Fruit fly (Drosophila melanogaster) whole organism, wandering third instar larva: ENCODE measurements around the gene CG12768.

Experiments
- Abd-B ChIP-seq: fragments of >200 bp; optimal IDR thresholded peaks from 2 replicates; lab custom pipeline; 2017; ENCODE audit warnings: missing biosample characterization, missing genetic modification characterization
- CG32264 ChIP-seq: fragments of 200-800 bp; sonication (Bioruptor generic); optimal IDR thresholded peaks from 2 replicates; lab custom pipeline; 2016; ENCODE audit warnings: missing biosample characterization, missing genetic modification characterization
- CG9705 ChIP-seq: fragments of 200-800 bp; sonication (Bioruptor generic); optimal IDR thresholded peaks from 2 replicates; lab custom pipeline; 2018; ENCODE audit warnings: missing biosample characterization, mild to moderate bottlenecking, missing genetic modification characterization
- CrebA ChIP-seq: fragments of 200-800 bp; sonication (Bioruptor generic); optimal IDR thresholded peaks from 2 replicates; lab custom pipeline; 2016; ENCODE audit warnings: missing biosample characterization, mild to moderate bottlenecking, missing genetic modification characterization, borderline replicate concordance
- Dfd ChIP-seq: fragments of >200 bp; optimal IDR thresholded peaks from 2 replicates; lab custom pipeline; 2017; ENCODE audit warnings: missing biosample characterization, missing genetic modification characterization
- HLH106 ChIP-seq: fragments of 200-800 bp; optimal IDR thresholded peaks from 3 replicates; lab custom pipeline; 2019; ENCODE audit warnings: missing biosample characterization, mild to moderate bottlenecking, missing genetic modification characterization, moderate library complexity
- Hnf4 ChIP-seq: fragments of 200-800 bp; sonication (Bioruptor generic); optimal IDR thresholded peaks from 2 replicates; lab custom pipeline; 2016; ENCODE audit warnings: missing biosample characterization, mild to moderate bottlenecking, missing genetic modification characterization
- Hr78 ChIP-seq: fragments of >200 bp; optimal IDR thresholded peaks from 2 replicates; lab custom pipeline; 2017; ENCODE audit warnings: missing biosample characterization, missing genetic modification characterization
- Hr83 ChIP-seq: fragments of 200-300 bp; sonication (Bioruptor generic); optimal IDR thresholded peaks from 2 replicates; lab custom pipeline; 2016; ENCODE audit warnings: missing biosample characterization, mild to moderate bottlenecking, missing genetic modification characterization, moderate library complexity; ENCODE audit not compliant: poor library complexity, severe bottlenecking
- Jra ChIP-seq: sonication (Bioruptor generic); optimal IDR thresholded peaks from 2 replicates; lab custom pipeline; 2016; ENCODE audit warnings: missing biosample characterization, missing genetic modification characterization
- Mio ChIP-seq: sonication (Bioruptor generic); optimal IDR thresholded peaks from 2 replicates; lab custom pipeline; 2016; ENCODE audit warnings: missing biosample characterization, missing genetic modification characterization
- Myc ChIP-seq: fragments of >200 bp; optimal IDR thresholded peaks from 2 replicates; lab custom pipeline; 2017
- N ChIP-seq: fragments of >200 bp; optimal IDR thresholded peaks from 2 replicates; lab custom pipeline; 2018; ENCODE audit warnings: missing biosample characterization, missing external identifiers, missing genetic modification characterization
- OdsH ChIP-seq: fragments of 200-800 bp; sonication (Bioruptor generic); optimal IDR thresholded peaks from 2 replicates; lab custom pipeline; 2016; ENCODE audit warnings: missing biosample characterization, mild to moderate bottlenecking, missing genetic modification characterization
- Rel ChIP-seq, 2 experiments: fragments of 200-800 bp; sonication (Bioruptor generic) in 1 of 2; optimal IDR thresholded peaks; 2 replicates in 1 of 2; 3 replicates in 1 of 2; lab custom pipeline; 2016 to 2019; ENCODE audit warnings: mild to moderate bottlenecking in 2 of 2, missing biosample characterization in 2 of 2, missing genetic modification characterization in 2 of 2, moderate library complexity in 1 of 2
- Sp1 ChIP-seq: fragments of 200-800 bp; sonication (Bioruptor generic); optimal IDR thresholded peaks from 3 replicates; lab custom pipeline; 2019; ENCODE audit warnings: missing biosample characterization, mild to moderate bottlenecking, missing genetic modification characterization, moderate library complexity
- Vsx2 ChIP-seq: fragments of 200-300, 225-300 bp; sonication (Bioruptor generic); optimal IDR thresholded peaks from 2 replicates; lab custom pipeline; 2018; ENCODE audit warnings: missing biosample characterization, missing genetic modification characterization; ENCODE audit not compliant: partially characterized antibody
- br ChIP-seq: fragments of 200-800 bp; sonication (Bioruptor generic); optimal IDR thresholded peaks from 2 replicates; lab custom pipeline; 2016; ENCODE audit warnings: missing biosample characterization, missing genetic modification characterization
- brk ChIP-seq: fragments of 200-800 bp; sonication (Bioruptor generic); optimal IDR thresholded peaks from 2 replicates; lab custom pipeline; 2016; ENCODE audit warnings: missing biosample characterization, mild to moderate bottlenecking, missing genetic modification characterization
- dl ChIP-seq, 2 experiments: fragments of 175-275, 200-275 bp in 1 of 2; fragments of 200-275 bp in 1 of 2; sonication (Bioruptor generic); optimal IDR thresholded peaks; lab custom pipeline; 2018; ENCODE audit warnings: mild to moderate bottlenecking in 2 of 2, missing biosample characterization in 2 of 2, missing genetic modification characterization in 2 of 2, moderate library complexity in 2 of 2; ENCODE audit not compliant: partially characterized antibody in 2 of 2, insufficient read depth in 1 of 2
- dmrt93B ChIP-seq: fragments of 200-800 bp; sonication (Bioruptor generic); optimal IDR thresholded peaks from 2 replicates; lab custom pipeline; 2018; ENCODE audit warnings: missing biosample characterization, mild to moderate bottlenecking, missing genetic modification characterization
- dsf ChIP-seq: sonication (Bioruptor generic); optimal IDR thresholded peaks from 2 replicates; lab custom pipeline; 2016; ENCODE audit warnings: missing biosample characterization, missing genetic modification characterization, borderline replicate concordance
- ey ChIP-seq: fragments of 200-800 bp; sonication (Bioruptor generic); optimal IDR thresholded peaks from 2 replicates; lab custom pipeline; 2016; ENCODE audit warnings: missing biosample characterization, missing genetic modification characterization
- fru ChIP-seq: fragments of 200-800 bp; sonication (Bioruptor generic); optimal IDR thresholded peaks from 3 replicates; lab custom pipeline; 2016; ENCODE audit warnings: missing biosample characterization, mild to moderate bottlenecking, missing genetic modification characterization
- h ChIP-seq: fragments of 200-800 bp; sonication (Bioruptor generic); optimal IDR thresholded peaks from 3 replicates; lab custom pipeline; 2016; ENCODE audit warnings: missing biosample characterization, mild to moderate bottlenecking, missing genetic modification characterization
- jim ChIP-seq: fragments of 175-275, 200-325 bp; sonication (Bioruptor generic); optimal IDR thresholded peaks from 2 replicates; lab custom pipeline; 2016; ENCODE audit warnings: missing biosample characterization, mild to moderate bottlenecking, missing genetic modification characterization
- lola ChIP-seq: fragments of >200 bp; optimal IDR thresholded peaks from 2 replicates; lab custom pipeline; 2017; ENCODE audit warnings: missing biosample characterization, missing genetic modification characterization
- psq ChIP-seq: fragments of 200-800 bp; sonication (Bioruptor generic); optimal IDR thresholded peaks from 3 replicates; lab custom pipeline; 2017; ENCODE audit warnings: missing biosample characterization, mild to moderate bottlenecking, missing genetic modification characterization, moderate library complexity
- rgr ChIP-seq: fragments of 200-800 bp; sonication (Bioruptor generic); optimal IDR thresholded peaks from 3 replicates; lab custom pipeline; 2016; ENCODE audit warnings: missing biosample characterization, mild to moderate bottlenecking, missing genetic modification characterization
- sage ChIP-seq: fragments of 200-800 bp; sonication (Bioruptor generic); optimal IDR thresholded peaks from 2 replicates; lab custom pipeline; 2016; ENCODE audit warnings: missing biosample characterization, mild to moderate bottlenecking, missing genetic modification characterization
- sv ChIP-seq: fragments of 200-800 bp; sonication (Bioruptor generic); optimal IDR thresholded peaks from 3 replicates; lab custom pipeline; 2016; ENCODE audit warnings: missing biosample characterization, missing genetic modification characterization
- tai ChIP-seq: sonication (Bioruptor generic); optimal IDR thresholded peaks from 2 replicates; lab custom pipeline; 2016; ENCODE audit warnings: missing biosample characterization, missing genetic modification characterization
- usp ChIP-seq: fragments of >200 bp; optimal IDR thresholded peaks from 2 replicates; lab custom pipeline; 2017; ENCODE audit warnings: missing biosample characterization, missing genetic modification characterization
- woc ChIP-seq: sonication (Bioruptor generic); optimal IDR thresholded peaks from 2 replicates; lab custom pipeline; 2016; ENCODE audit warnings: missing biosample characterization, mild to moderate bottlenecking, missing genetic modification characterization

The CG12768 gene

DNA sequence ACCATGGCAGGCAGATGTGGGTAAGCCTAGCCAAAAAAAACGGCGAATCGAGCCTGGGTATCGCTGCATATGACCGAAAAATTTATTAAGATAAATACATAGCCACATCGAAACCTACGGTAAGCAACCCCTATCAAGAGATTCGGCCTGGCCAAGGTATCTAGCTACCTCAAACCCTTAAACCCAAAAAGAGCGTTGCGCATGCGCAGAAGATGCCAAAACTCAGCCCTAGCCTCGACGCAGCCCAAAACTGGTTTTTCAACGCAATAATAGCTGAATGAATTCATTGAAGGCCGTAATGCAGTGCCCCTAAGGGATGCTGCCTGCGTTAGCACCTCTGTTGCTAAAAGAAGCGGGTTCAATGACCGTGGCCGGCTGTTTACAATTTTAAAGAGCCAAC lies 42.4 kb downstream of the CG12768 start:
- TF ChIP-seq rgr (GFP tag; lab: Kevin White, UChicago) (no peak), Vsx2 (GFP tag; lab: Kevin White, UChicago) (no peak), jim (no peak), Hr83 (GFP tag; lab: Kevin White, UChicago) (no peak), CG9705 (GFP tag; lab: Kevin White, UChicago) (no peak), dl (GFP tag; optimal IDR thresholded peaks at IDR 0.05; lab: Kevin White, UChicago; ENCODE audit: insufficient read depth in 1 of 2, partially characterized antibody in 2 of 2) (no peak), ey (GFP tag; lab: Kevin White, UChicago) (no peak), Rel (GFP tag; optimal IDR thresholded peaks at IDR 0.05; lab: Kevin White, UChicago) (no peak), Rel (tag; optimal IDR thresholded peaks at IDR 0.05; lab: Kevin White, UChicago) (no peak), brk (no peak), Myc (lab: Kevin White, UChicago) (no peak), CrebA (no peak), br (GFP tag; lab: Kevin White, UChicago) (no peak), Hr78 (no peak), Dfd (GFP tag; lab: Kevin White, UChicago) (no peak), h (GFP tag; lab: Kevin White, UChicago) (no peak), Jra (GFP tag; lab: Kevin White, UChicago) (no peak), N (no peak), Sp1 (no peak), HLH106 (tag; lab: Kevin White, UChicago) (no peak)

DNA sequence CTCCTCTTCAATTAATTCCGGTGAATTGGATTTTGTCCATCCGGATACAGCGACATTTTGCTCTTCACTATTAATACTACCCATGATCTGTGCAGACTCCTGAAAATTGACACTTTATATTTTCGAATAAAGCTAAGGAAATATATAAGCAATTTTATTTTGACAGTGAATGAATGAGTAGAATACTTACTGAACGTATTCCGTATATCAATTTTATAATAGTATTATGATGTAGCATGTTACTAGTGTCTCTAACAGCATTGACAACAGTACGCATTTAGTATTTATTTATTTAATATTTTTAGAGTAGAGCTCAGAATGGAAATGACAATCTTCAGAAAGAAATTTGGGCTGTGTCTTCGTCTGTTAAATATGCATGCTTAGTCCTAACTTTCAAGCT lies 44.9 kb downstream of the CG12768 start, which contains the start of gene CG32461:
CG32461 (minus strand) TSS at position 101 of the 400 bp plus-strand sequence.
- TF ChIP-seq CG32264 (GFP tag; lab: Kevin White, UChicago) (no peak), Hr83 (GFP tag; lab: Kevin White, UChicago) (no peak), Myc (lab: Kevin White, UChicago) (no peak), Dfd (GFP tag; lab: Kevin White, UChicago) (no peak), Jra (GFP tag; lab: Kevin White, UChicago) (no peak), dmrt93B (GFP tag; lab: Kevin White, UChicago) (no peak), tai (GFP tag; lab: Kevin White, UChicago) (no peak)
- TF ChIP-seq, all 38 proteins: peak for 0

DNA sequence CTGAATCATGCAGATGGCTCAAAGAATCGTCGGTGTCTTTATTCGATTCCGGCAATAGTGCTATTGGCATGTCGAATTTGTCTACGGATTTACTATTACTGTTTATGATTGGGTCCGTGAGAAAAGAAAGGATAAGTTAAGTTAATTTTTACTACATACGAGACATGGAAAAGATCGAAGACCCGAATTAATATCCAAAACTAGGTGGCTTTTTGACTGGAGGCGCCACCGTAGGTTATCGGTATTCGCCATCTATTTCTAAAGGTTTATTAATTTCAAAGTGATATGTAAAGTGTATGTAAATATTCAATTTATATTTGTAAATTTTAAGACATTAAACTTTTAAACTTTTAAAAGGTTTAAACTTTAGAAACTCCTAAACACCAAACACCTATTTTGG lies 47.9 kb downstream of the CG12768 start:
- TF ChIP-seq Abd-B (GFP tag; lab: Kevin White, UChicago) (no peak), N (no peak), HLH106 (tag; lab: Kevin White, UChicago) (no peak), sage (GFP tag; lab: Kevin White, UChicago) (no peak), CG32264 (GFP tag; lab: Kevin White, UChicago) (no peak), tai (GFP tag; lab: Kevin White, UChicago) (no peak), lola (GFP tag; lab: Kevin White, UChicago) (no peak), sv (GFP tag; lab: Kevin White, UChicago) (no peak), woc (no peak), usp (GFP tag; lab: Kevin White, UChicago) (no peak), dsf (no peak), Jra (GFP tag; lab: Kevin White, UChicago) (no peak), Dfd (GFP tag; lab: Kevin White, UChicago) (no peak), psq (GFP tag; lab: Kevin White, UChicago) (no peak), Mio (no peak)

DNA sequence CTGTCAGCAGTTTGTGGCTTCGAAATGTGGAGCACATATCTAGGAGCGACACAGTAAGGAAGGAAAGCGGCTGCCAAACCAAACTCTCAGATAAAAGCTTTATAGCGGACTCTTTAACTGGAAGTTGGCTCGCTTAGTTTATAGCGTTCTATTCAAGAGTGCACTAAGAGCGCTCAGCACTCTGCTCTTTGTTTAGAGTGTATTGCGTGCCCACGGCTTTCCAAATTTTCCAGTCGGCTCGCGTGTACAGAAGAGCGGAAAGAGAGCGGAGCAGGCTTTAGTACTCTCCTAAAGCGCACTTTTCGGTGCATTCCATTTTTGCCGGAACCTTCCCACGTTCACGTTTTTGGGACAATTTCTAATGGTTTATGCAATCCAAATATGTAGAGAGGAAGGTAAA lies 50.0 kb downstream of the CG12768 start:
- TF ChIP-seq Hr83 (GFP tag; lab: Kevin White, UChicago) (no peak), Hr78 (no peak), rgr (GFP tag; lab: Kevin White, UChicago) (no peak), h (GFP tag; lab: Kevin White, UChicago) (no peak), CrebA (no peak), Hnf4 (no peak), lola (GFP tag; lab: Kevin White, UChicago) (no peak), fru (GFP tag; lab: Kevin White, UChicago) (no peak), Abd-B (GFP tag; lab: Kevin White, UChicago) (no peak), Sp1 (no peak), OdsH (GFP tag; lab: Kevin White, UChicago) (no peak), HLH106 (tag; lab: Kevin White, UChicago) (no peak), dl (GFP tag; optimal IDR thresholded peaks at IDR 0.05; lab: Kevin White, UChicago; ENCODE audit: insufficient read depth in 1 of 2, partially characterized antibody in 2 of 2) (no peak), Jra (GFP tag; lab: Kevin White, UChicago) (no peak), Mio (no peak), sv (GFP tag; lab: Kevin White, UChicago) (no peak)
